Fruit fly (Drosophila melanogaster) whole organism, embryonic: ENCODE data around the gene CG15923.

Experiments used
- Asciz ChIP-seq: fragments of 200-800 bp; sonication (Bioruptor generic); optimal IDR thresholded peaks from 2 replicates; lab custom pipeline; 2017; ENCODE audit warnings: missing biosample characterization, mild to moderate bottlenecking, missing genetic modification characterization, missing genetic modification reagents
- Bgb ChIP-seq: fragments of 200-800 bp; sonication (Bioruptor generic); IDR thresholded peaks from 2 replicates; pipeline ENCODE4 v1.3.6; 2022; ENCODE audit warnings: missing biosample characterization, missing genetic modification characterization; ENCODE audit not compliant: partially characterized antibody
- CG10431 ChIP-seq: fragments of 200-800 bp; sonication (Bioruptor generic); optimal IDR thresholded peaks from 3 replicates; lab custom pipeline; 2018; ENCODE audit warnings: missing biosample characterization, mild to moderate bottlenecking, missing genetic modification characterization
- CG11560 ChIP-seq: fragments of 200-800 bp; sonication (Bioruptor generic); IDR thresholded peaks from 3 replicates; pipeline ENCODE4 v1.3.6; 2022; ENCODE audit warnings: missing biosample characterization, missing genetic modification characterization
- CG12104 ChIP-seq: fragments of 200-800 bp; sonication (Bioruptor generic); optimal IDR thresholded peaks from 3 replicates; lab custom pipeline; 2016; ENCODE audit warnings: missing biosample characterization, missing genetic modification characterization
- CG12236 ChIP-seq: fragments of 200-800 bp; sonication (Bioruptor generic); optimal IDR thresholded peaks from 2 replicates; lab custom pipeline; 2016; ENCODE audit warnings: missing biosample characterization, missing genetic modification characterization
- CG13287 ChIP-seq: fragments of 200-800 bp; sonication (Bioruptor generic); IDR thresholded peaks from 2 replicates; pipeline ENCODE4 v1.3.6; 2022; ENCODE audit warnings: missing biosample characterization, missing genetic modification characterization; ENCODE audit not compliant: partially characterized antibody
- CG13894 ChIP-seq: fragments of 200-800 bp; sonication (Bioruptor generic); optimal IDR thresholded peaks from 3 replicates; lab custom pipeline; 2018; ENCODE audit warnings: missing biosample characterization, mild to moderate bottlenecking, missing genetic modification characterization, moderate library complexity
- CG15696 ChIP-seq: fragments of 200-800 bp; sonication (Bioruptor generic); optimal IDR thresholded peaks from 2 replicates; lab custom pipeline; 2019; ENCODE audit warnings: missing biosample characterization, mild to moderate bottlenecking, missing genetic modification characterization, moderate library complexity
- CG16813 ChIP-seq: fragments of 200-800 bp; sonication (Bioruptor generic); IDR thresholded peaks from 3 replicates; pipeline ENCODE4 v1.3.6; 2022; ENCODE audit warnings: missing biosample characterization, missing genetic modification characterization; ENCODE audit not compliant: partially characterized antibody
- CG17359 ChIP-seq: fragments of 200-800 bp; sonication (Bioruptor generic); optimal IDR thresholded peaks from 3 replicates; lab custom pipeline; 2018; ENCODE audit warnings: missing biosample characterization, mild to moderate bottlenecking, missing genetic modification characterization, moderate library complexity
- CG1792 ChIP-seq: fragments of 200-800 bp; sonication (Bioruptor generic); optimal IDR thresholded peaks from 2 replicates; lab custom pipeline; 2016; ENCODE audit warnings: missing biosample characterization, missing genetic modification characterization
- CG32767 ChIP-seq: fragments of 200-800 bp; sonication (Bioruptor generic); IDR thresholded peaks from 2 replicates; pipeline ENCODE4 v1.3.6; 2022; ENCODE audit warnings: missing biosample characterization, missing genetic modification characterization
- CG33557 ChIP-seq: fragments of 200-800 bp; sonication (Bioruptor generic); optimal IDR thresholded peaks from 2 replicates; lab custom pipeline; 2019; ENCODE audit warnings: missing biosample characterization, mild to moderate bottlenecking, missing genetic modification characterization, moderate library complexity
- CG4424 ChIP-seq: fragments of 200-800 bp; sonication (Bioruptor generic); optimal IDR thresholded peaks from 3 replicates; lab custom pipeline; 2016; ENCODE audit warnings: missing biosample characterization, missing genetic modification characterization
- CG4820 ChIP-seq: fragments of 200-800 bp; sonication (Bioruptor generic); optimal IDR thresholded peaks from 3 replicates; lab custom pipeline; 2016; ENCODE audit warnings: missing biosample characterization, missing genetic modification characterization
- CG6765 ChIP-seq: fragments of 200-800 bp; sonication (Bioruptor generic); optimal IDR thresholded peaks from 3 replicates; lab custom pipeline; 2017; ENCODE audit warnings: missing biosample characterization, mild to moderate bottlenecking, missing genetic modification characterization
- CG7963 ChIP-seq: fragments of 200-800 bp; sonication (Bioruptor generic); IDR thresholded peaks from 3 replicates; pipeline ENCODE4 v1.3.6; 2022; ENCODE audit warnings: missing biosample characterization, missing genetic modification characterization; ENCODE audit not compliant: partially characterized antibody
- CG9797 ChIP-seq: fragments of 200-800 bp; sonication (Bioruptor generic); optimal IDR thresholded peaks from 3 replicates; lab custom pipeline; 2018; ENCODE audit warnings: missing biosample characterization, mild to moderate bottlenecking, missing genetic modification characterization
- CG9932 ChIP-seq: fragments of 200-800 bp; sonication (Bioruptor generic); IDR thresholded peaks from 2 replicates; pipeline ENCODE4 v1.3.6; 2022; ENCODE audit warnings: missing biosample characterization, missing genetic modification characterization
- Doc3 ChIP-seq: fragments of 200-800 bp; sonication (Bioruptor generic); IDR thresholded peaks from 3 replicates; pipeline ENCODE4 v1.3.6; 2022; ENCODE audit warnings: missing biosample characterization, missing genetic modification characterization; ENCODE audit not compliant: partially characterized antibody
- Dref ChIP-seq: fragments of 200-800 bp; sonication (Bioruptor generic); IDR thresholded peaks from 2 replicates; pipeline ENCODE4 v1.3.6; 2022; ENCODE audit warnings: missing biosample characterization, missing genetic modification characterization
- HLH4C ChIP-seq: fragments of 200-800 bp; sonication (Bioruptor generic); IDR thresholded peaks from 3 replicates; pipeline ENCODE4 v1.3.6; 2022; ENCODE audit warnings: missing biosample characterization, missing genetic modification characterization; ENCODE audit not compliant: partially characterized antibody
- Lim3 ChIP-seq: fragments of 200-800 bp; sonication (Bioruptor generic); IDR thresholded peaks from 2 replicates; pipeline ENCODE4 v1.3.6; 2022; ENCODE audit warnings: missing biosample characterization, missing genetic modification characterization
- NFAT ChIP-seq: fragments of 200-800 bp; sonication (Bioruptor generic); IDR thresholded peaks from 2 replicates; pipeline ENCODE4 v1.3.6; 2022; ENCODE audit warnings: missing biosample characterization, missing genetic modification characterization
- Nf-YB ChIP-seq: fragments of 200-800 bp; sonication (Bioruptor generic); optimal IDR thresholded peaks from 3 replicates; lab custom pipeline; 2019; ENCODE audit warnings: missing biosample characterization, mild to moderate bottlenecking, missing genetic modification characterization, moderate library complexity
- NfI ChIP-seq: fragments of 200-800 bp; sonication (Bioruptor generic); optimal IDR thresholded peaks from 3 replicates; lab custom pipeline; 2018; ENCODE audit warnings: missing biosample characterization, mild to moderate bottlenecking, missing genetic modification characterization, moderate library complexity
- Optix ChIP-seq: fragments of 200-800 bp; sonication (Bioruptor generic); IDR thresholded peaks from 3 replicates; pipeline ENCODE4 v1.3.6; 2022; ENCODE audit warnings: missing biosample characterization, missing genetic modification characterization
- Pdp1 ChIP-seq, 2 experiments: fragments of 200-800 bp; sonication (Bioruptor generic); optimal IDR thresholded peaks; 3 replicates each; lab custom pipeline; 2016; ENCODE audit warnings: missing biosample characterization in 2 of 2, missing genetic modification characterization in 2 of 2, mild to moderate bottlenecking in 1 of 2, moderate library complexity in 1 of 2
- Rfx ChIP-seq: fragments of 200-800 bp; sonication (Bioruptor generic); IDR thresholded peaks from 2 replicates; pipeline ENCODE4 v1.3.6; 2022; ENCODE audit warnings: missing biosample characterization, missing genetic modification characterization
- amos ChIP-seq: fragments of 200-800 bp; sonication (Bioruptor generic); IDR thresholded peaks from 2 replicates; pipeline ENCODE4 v1.3.6; 2022; ENCODE audit warnings: missing biosample characterization, missing genetic modification characterization; ENCODE audit not compliant: partially characterized antibody
- chinmo ChIP-seq: fragments of 200-800 bp; sonication (Bioruptor generic); IDR thresholded peaks from 4 replicates; pipeline ENCODE4 v1.3.6; 2022; ENCODE audit warnings: missing biosample characterization, missing genetic modification characterization; ENCODE audit not compliant: partially characterized antibody
- dpn ChIP-seq, 2 experiments: fragments of 200-800 bp; sonication (Bioruptor generic); optimal IDR thresholded peaks; 3 replicates each; lab custom pipeline; 2016; ENCODE audit warnings: missing biosample characterization in 2 of 2, missing genetic modification characterization in 2 of 2
- eyg ChIP-seq: fragments of 200-800 bp; sonication (Bioruptor generic); optimal IDR thresholded peaks from 3 replicates; lab custom pipeline; 2016; ENCODE audit warnings: missing biosample characterization, missing genetic modification characterization
- knrl ChIP-seq: fragments of 200-800 bp; sonication (Bioruptor generic); IDR thresholded peaks from 3 replicates; pipeline ENCODE4 v1.3.6; 2022; ENCODE audit warnings: missing biosample characterization, missing genetic modification characterization; ENCODE audit not compliant: partially characterized antibody
- lov ChIP-seq, 2 experiments: fragments of 200-800 bp in 1 of 2; fragments of >200 bp in 1 of 2; sonication (Bioruptor generic) in 1 of 2; IDR thresholded peaks in 1 of 2; optimal IDR thresholded peaks in 1 of 2; 2 replicates in 1 of 2; 3 replicates in 1 of 2; pipeline versions ENCODE4 v1.3.6 to Lab custom; 2017 to 2022; ENCODE audit warnings: missing biosample characterization in 1 of 2, missing genetic modification characterization in 1 of 2
- mld ChIP-seq: fragments of 200-800 bp; sonication (Bioruptor generic); IDR thresholded peaks from 3 replicates; pipeline ENCODE4 v1.3.6; 2022; ENCODE audit warnings: missing biosample characterization, missing genetic modification characterization; ENCODE audit not compliant: partially characterized antibody
- nmo ChIP-seq: fragments of 200-800 bp; sonication (Bioruptor generic); optimal IDR thresholded peaks from 2 replicates; lab custom pipeline; 2018; ENCODE audit warnings: missing biosample characterization, mild to moderate bottlenecking, missing genetic modification characterization, moderate library complexity
- seq ChIP-seq: fragments of 200-800 bp; sonication (Bioruptor generic); IDR thresholded peaks from 2 replicates; pipeline ENCODE4 v1.3.6; 2022; ENCODE audit warnings: missing biosample characterization, missing genetic modification characterization
- sisA ChIP-seq: fragments of 200-800 bp; sonication (Bioruptor generic); IDR thresholded peaks from 2 replicates; pipeline ENCODE4 v1.3.6; 2022; ENCODE audit warnings: missing biosample characterization, missing genetic modification characterization
- sna ChIP-seq: fragments of 200-800 bp; sonication (Bioruptor generic); IDR thresholded peaks from 2 replicates; pipeline ENCODE4 v1.3.6; 2022; ENCODE audit warnings: missing biosample characterization, missing genetic modification characterization; ENCODE audit not compliant: partially characterized antibody
- so ChIP-seq: fragments of 200-800 bp; sonication (Bioruptor generic); IDR thresholded peaks from 3 replicates; pipeline ENCODE4 v1.3.6; 2022; ENCODE audit warnings: missing biosample characterization, missing genetic modification characterization
- sr ChIP-seq: fragments of 200-800 bp; sonication (Bioruptor generic); IDR thresholded peaks from 3 replicates; pipeline ENCODE4 v1.3.6; 2022; ENCODE audit warnings: missing biosample characterization, missing genetic modification characterization
- tin ChIP-seq: fragments of 200-800 bp; sonication (Bioruptor generic); optimal IDR thresholded peaks from 3 replicates; lab custom pipeline; 2016; ENCODE audit warnings: missing biosample characterization, missing genetic modification characterization
- tna ChIP-seq: fragments of 200-800 bp; sonication (Bioruptor generic); IDR thresholded peaks from 2 replicates; pipeline ENCODE4 v1.3.6; 2022; ENCODE audit warnings: missing biosample characterization, missing genetic modification characterization; ENCODE audit not compliant: partially characterized antibody
- toy ChIP-seq: fragments of 200-800 bp; sonication (Bioruptor generic); IDR thresholded peaks from 2 replicates; pipeline ENCODE4 v1.3.6; 2022; ENCODE audit warnings: missing biosample characterization, missing genetic modification characterization

CG15923 gene

DNA sequence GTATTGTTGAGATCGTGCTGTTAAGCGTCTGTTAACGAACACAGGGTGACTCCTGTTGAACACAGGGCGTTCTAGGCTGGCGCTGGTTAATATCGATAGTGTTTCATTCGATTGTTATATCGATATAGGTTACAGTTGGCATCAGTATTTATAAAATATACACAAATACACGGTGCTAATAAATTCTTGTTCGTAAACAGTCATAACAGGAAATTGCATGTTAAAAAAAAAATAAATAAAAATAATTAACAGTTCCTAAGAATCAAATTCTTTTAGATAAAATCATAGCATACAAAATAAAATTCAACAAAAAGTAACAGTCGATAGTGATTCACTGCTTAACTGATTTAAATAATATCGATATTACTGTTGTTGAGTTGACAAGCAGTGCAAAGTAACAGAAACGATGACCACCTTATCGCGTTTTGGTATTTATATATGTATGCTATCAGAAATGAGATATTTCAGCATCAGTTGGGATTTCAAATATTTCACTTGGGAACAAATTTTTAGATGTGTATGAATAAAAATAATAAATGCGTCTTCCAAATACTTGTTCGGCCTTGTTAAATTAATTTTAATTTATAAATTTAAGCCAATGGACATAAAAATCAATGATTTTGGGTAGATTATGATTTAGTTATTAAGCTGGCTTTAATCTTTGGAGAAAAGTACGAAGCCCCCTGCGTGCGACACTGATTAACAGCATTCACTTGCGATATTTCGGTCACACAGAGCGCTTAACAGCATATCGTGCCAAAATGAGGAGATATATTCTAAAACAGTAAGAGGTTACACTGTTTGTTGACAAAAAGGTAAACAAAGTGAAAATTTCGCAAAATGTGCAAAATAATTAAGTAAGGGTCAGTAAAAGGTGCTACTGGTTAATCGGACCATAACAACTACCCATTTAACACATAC lies 18.2 kb upstream of the CG15923 start, which contains the start of the genes Pi3K92E and Lrrk (continued):
- TF ChIP-seq CG15696 (tag; lab: Kevin White, UChicago) = peak; percentile 25
- TF ChIP-seq CG6765 (GFP tag; lab: Kevin White, UChicago) = no peak
- peak; percentile 88 for TF ChIP-seq sna (GFP tag; lab: Robert Waterston, UW)
- peak; percentile 19 for TF ChIP-seq nmo (GFP tag; lab: Kevin White, UChicago)
- no peak for TF ChIP-seq lov (optimal IDR thresholded peaks at IDR 0.05; lab: Kevin White, UChicago)
- TF ChIP-seq lov (GFP tag; IDR thresholded peaks at IDR 0.05; lab: Robert Waterston, UW) = 0 out of 3 replicates have a peak, but pooled peaks have one; percentile 49
- peak; percentile 51 for TF ChIP-seq CG9797 (GFP tag; lab: Kevin White, UChicago)
- TF ChIP-seq eyg (GFP tag; lab: Kevin White, UChicago) = no peak
- TF ChIP-seq CG16813 (GFP tag; lab: Robert Waterston, UW) = peak; percentile 93
- no peak for TF ChIP-seq CG32767 (GFP tag; lab: Robert Waterston, UW)
- no peak for TF ChIP-seq CG12236 (GFP tag; lab: Kevin White, UChicago)
- TF ChIP-seq knrl (GFP tag; lab: Robert Waterston, UW) = peak; percentile 89
- TF ChIP-seq NfI (GFP tag; lab: Kevin White, UChicago) = peak; percentile 67
- no peak for TF ChIP-seq toy (GFP tag; lab: Robert Waterston, UW)
- TF ChIP-seq CG11560 = peak; percentile 88
- peak; percentile 27 for TF ChIP-seq CG4820 (GFP tag; lab: Kevin White, UChicago)
- peak; percentile 84 for TF ChIP-seq amos (GFP tag; lab: Robert Waterston, UW)
- TF ChIP-seq CG7963 = peak; percentile 80
- TF ChIP-seq CG17359 (tag; lab: Kevin White, UChicago) = peak; percentile 21
- TF ChIP-seq CG33557 (GFP tag; lab: Kevin White, UChicago) = no peak
- no peak for TF ChIP-seq Optix (GFP tag; lab: Robert Waterston, UW)
- TF ChIP-seq CG13287 (GFP tag; lab: Robert Waterston, UW) = peak; percentile 79
- peak; percentile 55; the same call in 1 of the 2 replicates for TF ChIP-seq CG9932
- TF ChIP-seq seq (GFP tag; lab: Robert Waterston, UW) = no peak
- peak; percentile 81 for TF ChIP-seq Dref (GFP tag; lab: Robert Waterston, UW)
- TF ChIP-seq Bgb (GFP tag; lab: Robert Waterston, UW) = peak; percentile 86
- no peak for TF ChIP-seq CG10431 (GFP tag; lab: Kevin White, UChicago)
- TF ChIP-seq Rfx = peak; percentile 67
- TF ChIP-seq tna = peak; percentile 55; the same call in 1 of the 2 replicates
- no peak for TF ChIP-seq Lim3 (GFP tag; lab: Robert Waterston, UW)
- TF ChIP-seq mld = peak; percentile 83; the same call in 2 of the 3 replicates
- TF ChIP-seq NFAT (GFP tag; lab: Robert Waterston, UW) = peak; percentile 40; the same call in 1 of the 2 replicates
- peak; percentile 77; the same call in 2 of the 4 replicates for TF ChIP-seq chinmo (GFP tag; lab: Robert Waterston, UW)
- no peak for TF ChIP-seq so (GFP tag; lab: Robert Waterston, UW)
- TF ChIP-seq HLH4C (GFP tag; lab: Robert Waterston, UW) = peak; percentile 91
- no peak for TF ChIP-seq Asciz

DNA sequence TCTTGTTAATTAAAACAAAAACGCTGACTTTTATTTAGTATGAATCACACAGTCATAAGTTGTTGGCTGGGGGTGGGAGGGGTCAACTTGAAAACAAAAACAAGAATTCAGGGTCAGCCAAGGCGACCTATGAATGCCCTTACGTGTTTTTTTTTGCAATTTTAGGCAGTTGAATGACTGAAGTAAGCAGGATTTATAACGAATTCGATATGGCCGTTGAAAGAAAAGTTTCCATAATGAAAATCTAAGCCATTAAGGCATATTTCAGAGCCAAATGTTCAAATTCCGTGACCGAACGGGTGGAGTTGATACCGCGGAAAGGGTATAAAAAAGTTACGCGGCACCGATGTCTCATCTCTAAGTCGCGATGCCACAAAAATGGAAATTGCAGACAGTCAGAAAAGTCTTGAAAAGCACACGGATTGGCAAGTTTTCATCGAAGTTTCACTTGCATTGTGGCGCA lies 17.3 kb upstream of the CG15923 start:
- TF ChIP-seq Pdp1 (GFP tag; optimal IDR thresholded peaks at IDR 0.05; lab: Kevin White, UChicago) = peak; percentile 75 to 90
- peak; percentile 47 for TF ChIP-seq CG1792 (GFP tag; lab: Kevin White, UChicago)
- no peak for TF ChIP-seq Doc3 (GFP tag; lab: Robert Waterston, UW)
- TF ChIP-seq tin (GFP tag; lab: Kevin White, UChicago) = peak; percentile 63
- peak; percentile 65 to 73 for TF ChIP-seq dpn (GFP tag; optimal IDR thresholded peaks at IDR 0.05; lab: Kevin White, UChicago)
- TF ChIP-seq CG13894 (tag; lab: Kevin White, UChicago) = no peak
- no peak for TF ChIP-seq NfI (GFP tag; lab: Kevin White, UChicago)
- TF ChIP-seq CG12104 (GFP tag; lab: Kevin White, UChicago) = peak; percentile 34
- no peak for TF ChIP-seq Nf-YB (GFP tag; lab: Kevin White, UChicago)
- peak; percentile 77 for TF ChIP-seq CG4424 (GFP tag; lab: Kevin White, UChicago)
- no peak for TF ChIP-seq sr
- TF ChIP-seq sisA (GFP tag; lab: Robert Waterston, UW) = peak; percentile 70
